Fruit fly (Drosophila melanogaster) whole organism, adult: Measurements from ENCODE around the gene CG33725.

Source experiments
- CG11617 ChIP-seq: fragments of 200-800 bp; sonication (Bioruptor generic); optimal IDR thresholded peaks from 2 replicates; lab custom pipeline; 2017; ENCODE audit warnings: mild to moderate bottlenecking, missing biosample characterization, missing genetic modification reagents, missing genetic modification characterization
- CG12768 ChIP-seq: fragments of 200-800 bp; sonication (Bioruptor generic); optimal IDR thresholded peaks from 2 replicates; lab custom pipeline; 2017; ENCODE audit warnings: missing biosample characterization, missing genetic modification characterization, mild to moderate bottlenecking, moderate library complexity, missing genetic modification reagents
- CG14711 ChIP-seq: fragments of 200-800 bp; sonication (Bioruptor generic); optimal IDR thresholded peaks from 2 replicates; lab custom pipeline; 2018; ENCODE audit warnings: missing biosample characterization, mild to moderate bottlenecking, missing genetic modification characterization, moderate library complexity
- CG1620 ChIP-seq: fragments of 200-800 bp; sonication (Bioruptor generic); optimal IDR thresholded peaks from 2 replicates; lab custom pipeline; 2016; ENCODE audit warnings: missing biosample characterization, missing genetic modification characterization
- CG33017 ChIP-seq: fragments of 200-800 bp; sonication (Bioruptor generic); optimal IDR thresholded peaks from 2 replicates; lab custom pipeline; 2018; ENCODE audit warnings: missing biosample characterization, mild to moderate bottlenecking, missing genetic modification characterization, moderate library complexity
- CG5204 ChIP-seq: fragments of 200-800 bp; sonication (Bioruptor generic); optimal IDR thresholded peaks from 2 replicates; lab custom pipeline; 2016; ENCODE audit warnings: missing biosample characterization, missing genetic modification characterization
- CG7045 ChIP-seq: fragments of 200-800 bp; sonication (Bioruptor generic); optimal IDR thresholded peaks from 2 replicates; lab custom pipeline; 2017; ENCODE audit warnings: missing biosample characterization, mild to moderate bottlenecking, missing genetic modification characterization
- CG7101 ChIP-seq: fragments of 200-800 bp; sonication (Bioruptor generic); optimal IDR thresholded peaks from 2 replicates; lab custom pipeline; 2018; ENCODE audit warnings: missing biosample characterization, mild to moderate bottlenecking, missing genetic modification characterization, moderate library complexity
- Clk ChIP-seq: fragments of 200-800 bp; sonication (Bioruptor generic); optimal IDR thresholded peaks from 2 replicates; lab custom pipeline; 2017; ENCODE audit warnings: missing biosample characterization, missing genetic modification characterization
- Crg-1 ChIP-seq: fragments of 200-800 bp; sonication (Bioruptor generic); optimal IDR thresholded peaks from 2 replicates; lab custom pipeline; 2016; ENCODE audit warnings: missing biosample characterization, missing genetic modification characterization
- Hr96 ChIP-seq: fragments of 200-800 bp; sonication (Bioruptor generic); optimal IDR thresholded peaks from 2 replicates; lab custom pipeline; 2016; ENCODE audit warnings: missing biosample characterization, missing genetic modification characterization
- Mnt ChIP-seq: fragments of 200-800 bp; sonication (Bioruptor generic); optimal IDR thresholded peaks from 2 replicates; lab custom pipeline; 2016; ENCODE audit warnings: missing biosample characterization, mild to moderate bottlenecking, missing genetic modification characterization
- bab1 ChIP-seq: fragments of 200-800 bp; sonication (Bioruptor generic); optimal IDR thresholded peaks from 3 replicates; lab custom pipeline; 2019; ENCODE audit warnings: missing biosample characterization, mild to moderate bottlenecking, missing genetic modification characterization, moderate library complexity
- cic ChIP-seq: fragments of 200-800 bp; sonication (Bioruptor generic); optimal IDR thresholded peaks from 2 replicates; lab custom pipeline; 2017; ENCODE audit warnings: missing biosample characterization, mild to moderate bottlenecking, missing genetic modification characterization, moderate library complexity
- cnc ChIP-seq, 2 experiments: fragments of >200 bp; optimal IDR thresholded peaks; 2 replicates each; lab custom pipeline; 2017
- kay ChIP-seq: fragments of 200-800 bp; sonication (Bioruptor generic); peaks from one replicate; lab custom pipeline; 2016; ENCODE audit warnings: missing biosample characterization, missing genetic modification characterization, borderline replicate concordance
- ovo ChIP-seq: fragments of 200-800 bp; sonication (Bioruptor generic); optimal IDR thresholded peaks from 2 replicates; lab custom pipeline; 2016; ENCODE audit warnings: missing biosample characterization, missing genetic modification characterization
- pad ChIP-seq: fragments of 200-800 bp; sonication (Bioruptor generic); optimal IDR thresholded peaks from 3 replicates; lab custom pipeline; 2017; ENCODE audit warnings: missing biosample characterization, missing genetic modification characterization, mild to moderate bottlenecking, moderate library complexity, missing genetic modification reagents
- tj ChIP-seq: fragments of 200-800 bp; sonication (Bioruptor generic); optimal IDR thresholded peaks from 3 replicates; lab custom pipeline; 2017; ENCODE audit warnings: missing biosample characterization, mild to moderate bottlenecking, missing genetic modification characterization, moderate library complexity
- toe ChIP-seq: fragments of 200-800 bp; sonication (Bioruptor generic); optimal IDR thresholded peaks from 2 replicates; lab custom pipeline; 2016; ENCODE audit warnings: missing biosample characterization, missing genetic modification characterization

Gene CG33725

dm6 chr3L:12526433-12527113 lies 44.2 kb downstream of the CG33725 start, which contains the start of gene eIF2beta:
TSS of gene eIF2beta (minus strand) at chr3L:12526731.
- TF ChIP-seq CG12768 (GFP tag; lab: Kevin White, UChicago) (no peak), cnc (optimal IDR thresholded peaks at IDR 0.05; lab: Kevin White, UChicago) (no peak), CG11617 (GFP tag; lab: Kevin White, UChicago) (peak; percentile 28), bab1 (GFP tag; lab: Kevin White, UChicago) (peak; percentile 55), pad (GFP tag; lab: Kevin White, UChicago) (peak; percentile 15), CG7045 (GFP tag; lab: Kevin White, UChicago) (no peak), kay (GFP tag; lab: Kevin White, UChicago) (no peak), toe (GFP tag; lab: Kevin White, UChicago) (no peak), ovo (GFP tag; lab: Kevin White, UChicago) (no peak), Mnt (peak; percentile 98), CG7101 (no peak), Clk (no peak), Hr96 (no peak), tj (GFP tag; lab: Kevin White, UChicago) (peak; percentile 44), CG1620 (GFP tag; lab: Kevin White, UChicago) (peak; percentile 2), CG5204 (GFP tag; lab: Kevin White, UChicago) (no peak), CG14711 (peak; percentile 20), cic (GFP tag; lab: Kevin White, UChicago) (peak; percentile 8), Crg-1 (GFP tag; lab: Kevin White, UChicago) (no peak), CG33017 (tag; lab: Kevin White, UChicago) (no peak)

dm6 chr3L:12529431-12530007 lies 47.1 kb downstream of the CG33725 start:
- peak; percentile 41 for TF ChIP-seq ovo (GFP tag; lab: Kevin White, UChicago)
- TF ChIP-seq CG5204 (GFP tag; lab: Kevin White, UChicago): no peak
- TF ChIP-seq CG12768 (GFP tag; lab: Kevin White, UChicago): no peak
- peak; percentile 50 for TF ChIP-seq CG7101
- TF ChIP-seq CG11617 (GFP tag; lab: Kevin White, UChicago): peak; percentile 21
- TF ChIP-seq cnc (optimal IDR thresholded peaks at IDR 0.05; lab: Kevin White, UChicago): no peak
- TF ChIP-seq Clk: peak; percentile 19
- TF ChIP-seq kay (GFP tag; lab: Kevin White, UChicago): no peak
- TF ChIP-seq bab1 (GFP tag; lab: Kevin White, UChicago): no peak
- TF ChIP-seq toe (GFP tag; lab: Kevin White, UChicago): no peak
- TF ChIP-seq tj (GFP tag; lab: Kevin White, UChicago): peak; percentile 15
- TF ChIP-seq CG7045 (GFP tag; lab: Kevin White, UChicago): peak; percentile 36
- TF ChIP-seq CG33017 (tag; lab: Kevin White, UChicago): peak; percentile 66
- TF ChIP-seq Mnt: peak; percentile 50
- peak; percentile 3 for TF ChIP-seq CG14711

- TF ChIP-seq bab1 (GFP tag; lab: Kevin White, UChicago): peak; percentile 21
- no peak for TF ChIP-seq CG12768 (GFP tag; lab: Kevin White, UChicago)
- TF ChIP-seq tj (GFP tag; lab: Kevin White, UChicago): peak; percentile 22
Observed at dm6 chr3L:12530044-12530443, 47.6 kb downstream of the CG33725 start, which contains the start of gene nst. TSS of gene nst (minus strand) at chr3L:12530171.

- TF ChIP-seq CG7101 (no peak), kay (GFP tag; lab: Kevin White, UChicago) (no peak), Clk (no peak), ovo (GFP tag; lab: Kevin White, UChicago) (no peak), CG11617 (GFP tag; lab: Kevin White, UChicago) (no peak), Mnt (no peak), CG12768 (GFP tag; lab: Kevin White, UChicago) (no peak), CG33017 (tag; lab: Kevin White, UChicago) (no peak), toe (GFP tag; lab: Kevin White, UChicago) (no peak), bab1 (GFP tag; lab: Kevin White, UChicago) (no peak), pad (GFP tag; lab: Kevin White, UChicago) (no peak), cnc (optimal IDR thresholded peaks at IDR 0.05; lab: Kevin White, UChicago) (no peak), CG5204 (GFP tag; lab: Kevin White, UChicago) (no peak), cic (GFP tag; lab: Kevin White, UChicago) (no peak), CG7045 (GFP tag; lab: Kevin White, UChicago) (no peak), CG14711 (no peak), tj (GFP tag; lab: Kevin White, UChicago) (no peak), CG1620 (GFP tag; lab: Kevin White, UChicago) (no peak), Crg-1 (GFP tag; lab: Kevin White, UChicago) (no peak)
Observed at dm6 chr3L:12532220-12532619, 49.8 kb downstream of the CG33725 start.

dm6 chr3L:12533392-12534070 lies 51.1 kb downstream of the CG33725 start, which contains the start of the genes Tsf2 and CG34242:
TSS of gene Tsf2 (minus strand) at chr3L:12533724.
TSS of gene CG34242 (plus strand) at chr3L:12533996.
- TF ChIP-seq CG11617 (GFP tag; lab: Kevin White, UChicago): no peak
- TF ChIP-seq CG12768 (GFP tag; lab: Kevin White, UChicago): peak; percentile 61
- no peak for TF ChIP-seq CG1620 (GFP tag; lab: Kevin White, UChicago)
- no peak for TF ChIP-seq kay (GFP tag; lab: Kevin White, UChicago)
- TF ChIP-seq Crg-1 (GFP tag; lab: Kevin White, UChicago): no peak
- peak; percentile 91 for TF ChIP-seq CG14711
- TF ChIP-seq ovo (GFP tag; lab: Kevin White, UChicago): no peak
- TF ChIP-seq Hr96: no peak
- no peak for TF ChIP-seq CG7045 (GFP tag; lab: Kevin White, UChicago)
- TF ChIP-seq Clk: no peak
- TF ChIP-seq bab1 (GFP tag; lab: Kevin White, UChicago): peak; percentile 64
- peak; percentile 55 for TF ChIP-seq pad (GFP tag; lab: Kevin White, UChicago)
- TF ChIP-seq CG33017 (tag; lab: Kevin White, UChicago): peak; percentile 75
- no peak for TF ChIP-seq Mnt
- TF ChIP-seq CG5204 (GFP tag; lab: Kevin White, UChicago): no peak
- TF ChIP-seq CG7101: peak; percentile 87
- TF ChIP-seq toe (GFP tag; lab: Kevin White, UChicago): no peak
- peak; percentile 35 for TF ChIP-seq tj (GFP tag; lab: Kevin White, UChicago)
